Fruit fly (Drosophila melanogaster) whole organism, embryonic: ENCODE data around the gene JIL-1.

Experiments used
- ATbp ChIP-seq: fragments of 200-800 bp; sonication (Bioruptor generic); optimal IDR thresholded peaks from 2 replicates; lab custom pipeline; 2017; ENCODE audit warnings: missing biosample characterization, mild to moderate bottlenecking, missing genetic modification characterization, missing genetic modification reagents
- Antp ChIP-seq: fragments of 200-800 bp; sonication (Bioruptor generic); optimal IDR thresholded peaks from 3 replicates; lab custom pipeline; 2016; ENCODE audit warnings: missing biosample characterization, missing genetic modification characterization
- Bteb2 ChIP-seq: fragments of 200-800 bp; sonication (Bioruptor generic); optimal IDR thresholded peaks from 2 replicates; lab custom pipeline; 2016; ENCODE audit warnings: missing biosample characterization, missing genetic modification characterization
- C15 ChIP-seq: fragments of 200-800 bp; sonication (Bioruptor generic); IDR thresholded peaks from 3 replicates; pipeline ENCODE4 v1.3.6; 2022; ENCODE audit warnings: missing biosample characterization, missing genetic modification characterization
- CG10147 ChIP-seq: fragments of 200-800 bp; sonication (Bioruptor generic); optimal IDR thresholded peaks from 2 replicates; lab custom pipeline; 2019; ENCODE audit warnings: missing biosample characterization, mild to moderate bottlenecking, missing genetic modification characterization, moderate library complexity
- CG10209 ChIP-seq: fragments of 200-800 bp; sonication (Bioruptor generic); optimal IDR thresholded peaks from 3 replicates; lab custom pipeline; 2017; ENCODE audit warnings: missing biosample characterization, mild to moderate bottlenecking, missing genetic modification characterization, missing genetic modification reagents
- CG10979 ChIP-seq: fragments of 200-800 bp; sonication (Bioruptor generic); optimal IDR thresholded peaks from 2 replicates; lab custom pipeline; 2018; ENCODE audit warnings: missing biosample characterization, mild to moderate bottlenecking, missing genetic modification characterization, moderate library complexity
- CG1233 ChIP-seq: fragments of 200-800 bp; sonication (Bioruptor generic); optimal IDR thresholded peaks from 4 replicates; lab custom pipeline; 2018; ENCODE audit warnings: missing biosample characterization, mild to moderate bottlenecking, missing genetic modification characterization
- CG12391 ChIP-seq: fragments of 200-800 bp; sonication (Bioruptor generic); optimal IDR thresholded peaks from 3 replicates; lab custom pipeline; 2018; ENCODE audit warnings: missing biosample characterization, mild to moderate bottlenecking, missing genetic modification characterization, moderate library complexity
- CG15269 ChIP-seq: fragments of 200-800 bp; sonication (Bioruptor generic); optimal IDR thresholded peaks from 2 replicates; lab custom pipeline; 2018; ENCODE audit warnings: missing biosample characterization, mild to moderate bottlenecking, missing genetic modification characterization, moderate library complexity
- CG15601 ChIP-seq: fragments of 200-800 bp; sonication (Bioruptor generic); optimal IDR thresholded peaks from 3 replicates; lab custom pipeline; 2019; ENCODE audit warnings: missing biosample characterization, mild to moderate bottlenecking, missing genetic modification characterization, moderate library complexity
- CG16813 ChIP-seq: fragments of 200-800 bp; sonication (Bioruptor generic); IDR thresholded peaks from 3 replicates; pipeline ENCODE4 v1.3.6; 2022; ENCODE audit warnings: missing biosample characterization, missing genetic modification characterization; ENCODE audit not compliant: partially characterized antibody
- CG17186 ChIP-seq: fragments of 200-800 bp; sonication (Bioruptor generic); optimal IDR thresholded peaks from 3 replicates; lab custom pipeline; 2017; ENCODE audit warnings: missing biosample characterization, missing genetic modification reagents, missing genetic modification characterization
- CG18011 ChIP-seq: fragments of 200-800 bp; sonication (Bioruptor generic); optimal IDR thresholded peaks from 2 replicates; lab custom pipeline; 2017; ENCODE audit warnings: missing biosample characterization, missing genetic modification characterization, mild to moderate bottlenecking, moderate library complexity, missing genotype
- CG31224 ChIP-seq: fragments of 200-800 bp; sonication (Bioruptor generic); IDR thresholded peaks from 2 replicates; pipeline ENCODE4 v1.3.6; 2022; ENCODE audit warnings: missing biosample characterization, missing genetic modification characterization
- CG31388 ChIP-seq: fragments of 200-800 bp; sonication (Bioruptor generic); optimal IDR thresholded peaks from 2 replicates; lab custom pipeline; 2016; ENCODE audit warnings: missing biosample characterization, missing genetic modification characterization
- CG3281 ChIP-seq: fragments of 200-800 bp; sonication (Bioruptor generic); optimal IDR thresholded peaks from 3 replicates; lab custom pipeline; 2017; ENCODE audit warnings: missing biosample characterization, mild to moderate bottlenecking, missing genetic modification characterization
- CG4707 ChIP-seq: fragments of 200-800 bp; sonication (Bioruptor generic); optimal IDR thresholded peaks from 2 replicates; lab custom pipeline; 2018; ENCODE audit warnings: missing biosample characterization, mild to moderate bottlenecking, missing genetic modification characterization, moderate library complexity
- CG4854 ChIP-seq: fragments of 200-800 bp; sonication (Bioruptor generic); optimal IDR thresholded peaks from 2 replicates; lab custom pipeline; 2016; ENCODE audit warnings: missing biosample characterization, missing genetic modification characterization, inconsistent platforms
- CG5953 ChIP-seq: fragments of 200-800 bp; sonication (Bioruptor generic); IDR thresholded peaks from 2 replicates; pipeline ENCODE4 v1.3.6; 2022; ENCODE audit warnings: missing biosample characterization, missing genetic modification characterization
- CG7786 ChIP-seq: fragments of 200-800 bp; sonication (Bioruptor generic); optimal IDR thresholded peaks from 2 replicates; lab custom pipeline; 2016; ENCODE audit warnings: missing biosample characterization, missing genetic modification characterization
- CG7928 ChIP-seq: fragments of 200-800 bp; sonication (Bioruptor generic); optimal IDR thresholded peaks from 2 replicates; lab custom pipeline; 2017; ENCODE audit warnings: missing biosample characterization, mild to moderate bottlenecking, missing genetic modification characterization
- CG8478 ChIP-seq: fragments of >200 bp; optimal IDR thresholded peaks from 2 replicates; lab custom pipeline; 2018
- CG9797 ChIP-seq: fragments of 200-800 bp; sonication (Bioruptor generic); optimal IDR thresholded peaks from 3 replicates; lab custom pipeline; 2018; ENCODE audit warnings: missing biosample characterization, mild to moderate bottlenecking, missing genetic modification characterization
- Camta ChIP-seq: fragments of 200-800 bp; sonication (Bioruptor generic); optimal IDR thresholded peaks from 2 replicates; lab custom pipeline; 2016; ENCODE audit warnings: missing biosample characterization, missing genetic modification characterization
- Dp ChIP-seq: fragments of 200-800 bp; sonication (Bioruptor generic); optimal IDR thresholded peaks from 2 replicates; lab custom pipeline; 2018; ENCODE audit warnings: missing biosample characterization, mild to moderate bottlenecking, missing genetic modification characterization, moderate library complexity
- Elba2 ChIP-seq: fragments of 200-800 bp; sonication (Bioruptor generic); optimal IDR thresholded peaks from 3 replicates; lab custom pipeline; 2016; ENCODE audit warnings: missing biosample characterization, missing genetic modification characterization
- Lhr ChIP-seq: fragments of 200-800 bp; sonication (Bioruptor generic); optimal IDR thresholded peaks from 3 replicates; lab custom pipeline; 2017; ENCODE audit warnings: mild to moderate bottlenecking, missing biosample characterization, missing genetic modification reagents, missing genetic modification characterization
- Mes4 ChIP-seq: fragments of 200-800 bp; sonication (Bioruptor generic); optimal IDR thresholded peaks from 2 replicates; lab custom pipeline; 2016; ENCODE audit warnings: missing biosample characterization, missing genetic modification characterization
- Nf-YB ChIP-seq: fragments of 200-800 bp; sonication (Bioruptor generic); optimal IDR thresholded peaks from 3 replicates; lab custom pipeline; 2019; ENCODE audit warnings: missing biosample characterization, mild to moderate bottlenecking, missing genetic modification characterization, moderate library complexity
- NfI ChIP-seq: fragments of 200-800 bp; sonication (Bioruptor generic); optimal IDR thresholded peaks from 3 replicates; lab custom pipeline; 2018; ENCODE audit warnings: missing biosample characterization, mild to moderate bottlenecking, missing genetic modification characterization, moderate library complexity
- PHDP ChIP-seq: fragments of 200-800 bp; sonication (Bioruptor generic); optimal IDR thresholded peaks from 3 replicates; lab custom pipeline; 2018; ENCODE audit warnings: missing biosample characterization, mild to moderate bottlenecking, missing genetic modification characterization, moderate library complexity
- Poxn ChIP-seq: fragments of 200-800 bp; sonication (Bioruptor generic); IDR thresholded peaks from 2 replicates; pipeline ENCODE4 v1.3.6; 2022; ENCODE audit warnings: missing biosample characterization, missing genetic modification characterization
- Ravus ChIP-seq: fragments of 200-800 bp; sonication (Bioruptor generic); IDR thresholded peaks from 2 replicates; pipeline ENCODE4 v1.3.6; 2022; ENCODE audit warnings: missing biosample characterization, missing genetic modification characterization
- Sry-β ChIP-seq: fragments of 200-800 bp; sonication (Bioruptor generic); optimal IDR thresholded peaks from 2 replicates; lab custom pipeline; 2018; ENCODE audit warnings: missing biosample characterization, mild to moderate bottlenecking, missing genetic modification characterization, moderate library complexity
- Sry-δ ChIP-seq: fragments of 200-800 bp; sonication (Bioruptor generic); optimal IDR thresholded peaks from 2 replicates; lab custom pipeline; 2016; ENCODE audit warnings: missing biosample characterization, missing genetic modification characterization
- Ssrp ChIP-seq: fragments of 200-800 bp; sonication (Bioruptor generic); optimal IDR thresholded peaks from 2 replicates; lab custom pipeline; 2018; ENCODE audit warnings: missing biosample characterization, mild to moderate bottlenecking, missing genetic modification characterization, moderate library complexity
- Trl ChIP-seq, 3 experiments: fragments of >200 bp in 2 of 3; fragments of 200-800 bp in 1 of 3; sonication (Bioruptor generic) in 1 of 3; optimal IDR thresholded peaks; 2 replicates in 1 of 3; 3 replicates in 2 of 3; lab custom pipeline; 2016 to 2017; ENCODE audit warnings: missing biosample characterization in 1 of 3, missing genetic modification characterization in 1 of 3
- ato ChIP-seq: fragments of 200-800 bp; sonication (Bioruptor generic); IDR thresholded peaks from 2 replicates; pipeline ENCODE4 v1.3.6; 2022; ENCODE audit warnings: missing biosample characterization, missing genetic modification characterization; ENCODE audit not compliant: partially characterized antibody
- bcd ChIP-seq: fragments of 200-800 bp; sonication (Bioruptor generic); optimal IDR thresholded peaks from 2 replicates; lab custom pipeline; 2017; ENCODE audit warnings: missing biosample characterization, mild to moderate bottlenecking, missing genetic modification characterization
- dimm ChIP-seq: fragments of 200-800 bp; sonication (Bioruptor generic); IDR thresholded peaks from 2 replicates; pipeline ENCODE4 v1.3.6; 2022; ENCODE audit warnings: missing biosample characterization, missing genetic modification characterization
- en ChIP-seq: fragments of 200-800 bp; sonication (Bioruptor generic); optimal IDR thresholded peaks from 2 replicates; lab custom pipeline; 2016; ENCODE audit warnings: missing biosample characterization, missing genetic modification characterization
- ham ChIP-seq: fragments of 200-800 bp; sonication (Bioruptor generic); IDR thresholded peaks from 2 replicates; pipeline ENCODE4 v1.3.6; 2022; ENCODE audit warnings: missing biosample characterization, missing genetic modification characterization
- ind ChIP-seq: fragments of 200-800 bp; sonication (Bioruptor generic); optimal IDR thresholded peaks from 3 replicates; lab custom pipeline; 2016; ENCODE audit warnings: missing biosample characterization, missing genetic modification characterization
- lbe ChIP-seq: fragments of 200-800 bp; sonication (Bioruptor generic); optimal IDR thresholded peaks from 2 replicates; lab custom pipeline; 2016; ENCODE audit warnings: missing biosample characterization, mild to moderate bottlenecking, missing genetic modification characterization
- maf-S ChIP-seq: fragments of 200-800 bp; sonication (Bioruptor generic); optimal IDR thresholded peaks from 2 replicates; lab custom pipeline; 2016; ENCODE audit warnings: missing biosample characterization, missing genetic modification characterization
- nerfin-1 ChIP-seq: fragments of 200-800 bp; sonication (Bioruptor generic); optimal IDR thresholded peaks from 3 replicates; lab custom pipeline; 2019; ENCODE audit warnings: missing biosample characterization, mild to moderate bottlenecking, missing genetic modification characterization, moderate library complexity
- nmo ChIP-seq: fragments of 200-800 bp; sonication (Bioruptor generic); optimal IDR thresholded peaks from 2 replicates; lab custom pipeline; 2018; ENCODE audit warnings: missing biosample characterization, mild to moderate bottlenecking, missing genetic modification characterization, moderate library complexity
- wdn ChIP-seq: fragments of 200-800 bp; sonication (Bioruptor generic); IDR thresholded peaks from 2 replicates; pipeline ENCODE4 v1.3.6; 2022; ENCODE audit warnings: missing biosample characterization, missing genetic modification characterization
- zf30C ChIP-seq: fragments of 200-800 bp; sonication (Bioruptor generic); optimal IDR thresholded peaks from 3 replicates; lab custom pipeline; 2018; ENCODE audit warnings: missing biosample characterization, mild to moderate bottlenecking, missing genetic modification characterization
- zfh2 ChIP-seq: fragments of 200-800 bp; sonication (Bioruptor generic); optimal IDR thresholded peaks from 2 replicates; lab custom pipeline; 2016; ENCODE audit warnings: missing biosample characterization, missing genetic modification characterization

JIL-1 gene

DNA sequence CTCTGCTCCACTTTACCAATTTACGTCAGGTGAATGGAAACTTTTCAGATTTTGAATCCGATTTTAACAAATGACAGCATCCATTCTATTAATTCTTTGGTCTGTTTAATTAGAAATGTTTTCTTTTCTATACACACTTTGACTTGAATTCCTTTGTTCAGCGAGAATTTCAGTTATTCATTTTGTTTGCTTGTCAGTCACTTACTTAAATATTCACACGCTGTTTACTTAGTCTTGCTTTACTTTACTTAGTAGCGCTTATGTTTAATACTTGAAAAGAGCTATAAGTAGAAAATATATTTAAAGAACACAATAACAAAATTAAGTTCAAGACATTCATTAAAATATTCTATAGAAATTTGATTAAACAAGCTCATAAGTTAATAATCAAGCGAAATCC, 14.4 kb upstream of the JIL-1 start, which contains the start of gene CG32073 (continued):
- no peak for TF ChIP-seq ham (GFP tag; lab: Robert Waterston, UW)
- no peak for TF ChIP-seq dimm (GFP tag; lab: Robert Waterston, UW)
- no peak for TF ChIP-seq CG1233
- no peak for TF ChIP-seq CG9797 (GFP tag; lab: Kevin White, UChicago)
- TF ChIP-seq bcd (GFP tag; lab: Kevin White, UChicago): no peak
- no peak for TF ChIP-seq wdn (GFP tag; lab: Robert Waterston, UW)
- TF ChIP-seq CG12391 (tag; lab: Kevin White, UChicago): no peak
- no peak for TF ChIP-seq ind
- TF ChIP-seq en (GFP tag; lab: Kevin White, UChicago): no peak
- TF ChIP-seq Ravus (GFP tag; lab: Robert Waterston, UW): no peak
- no peak for TF ChIP-seq CG15269
- no peak for TF ChIP-seq maf-S
- TF ChIP-seq CG10979: peak; percentile 33
- TF ChIP-seq CG7786 (GFP tag; lab: Kevin White, UChicago): no peak
- TF ChIP-seq Poxn (GFP tag; lab: Robert Waterston, UW): no peak
- TF ChIP-seq CG4854 (GFP tag; lab: Kevin White, UChicago): peak; percentile 28
- no peak for TF ChIP-seq Mes4
- TF ChIP-seq CG4707 (GFP tag; lab: Kevin White, UChicago): no peak
- no peak for TF ChIP-seq CG18011 (GFP tag; lab: Kevin White, UChicago)
- peak; percentile 22; the same call in 1 of the 3 replicates for TF ChIP-seq C15
- TF ChIP-seq Elba2 (GFP tag; lab: Kevin White, UChicago): no peak
- no peak for TF ChIP-seq CG17186 (GFP tag; lab: Kevin White, UChicago)
- no peak for TF ChIP-seq nmo (GFP tag; lab: Kevin White, UChicago)
- no peak for TF ChIP-seq CG10147 (GFP tag; lab: Kevin White, UChicago)
- TF ChIP-seq CG8478 (lab: Kevin White, UChicago): no peak
- TF ChIP-seq CG16813 (GFP tag; lab: Robert Waterston, UW): no peak
- no peak for TF ChIP-seq ato (GFP tag; lab: Robert Waterston, UW)
- TF ChIP-seq Antp (GFP tag; lab: Kevin White, UChicago): no peak
- no peak for TF ChIP-seq Ssrp (tag; lab: Kevin White, UChicago)
- TF ChIP-seq zf30C (GFP tag; lab: Kevin White, UChicago): no peak
- no peak for TF ChIP-seq Dp
- TF ChIP-seq PHDP (tag; lab: Kevin White, UChicago): no peak
- no peak for TF ChIP-seq CG15601 (tag; lab: Kevin White, UChicago)
- TF ChIP-seq CG31388 (GFP tag; lab: Kevin White, UChicago): no peak
- TF ChIP-seq NfI: no peak
- TF ChIP-seq CG31224: no peak
- TF ChIP-seq Trl (optimal IDR thresholded peaks at IDR 0.05; lab: Kevin White, UChicago): no peak
- peak; percentile 36 for TF ChIP-seq Trl (GFP tag; optimal IDR thresholded peaks at IDR 0.05; lab: Kevin White, UChicago)
- TF ChIP-seq Bteb2 (GFP tag; lab: Kevin White, UChicago): no peak
- TF ChIP-seq Camta: no peak
- TF ChIP-seq Nf-YB (GFP tag; lab: Kevin White, UChicago): no peak
- peak; percentile 51 for TF ChIP-seq ATbp (GFP tag; lab: Kevin White, UChicago)
- TF ChIP-seq Sry-δ: peak; percentile 29
- no peak for TF ChIP-seq CG7928
- no peak for TF ChIP-seq CG10209 (GFP tag; lab: Kevin White, UChicago)
- no peak for TF ChIP-seq Lhr (GFP tag; lab: Kevin White, UChicago)
- no peak for TF ChIP-seq nerfin-1 (tag; lab: Kevin White, UChicago)
- no peak for TF ChIP-seq lbe (GFP tag; lab: Kevin White, UChicago)
- no peak for TF ChIP-seq zfh2
- peak; percentile 16 for TF ChIP-seq Sry-β (GFP tag; lab: Kevin White, UChicago)
- TF ChIP-seq CG3281 (GFP tag; lab: Kevin White, UChicago): peak; percentile 2
- TF ChIP-seq CG5953 (GFP tag; lab: Robert Waterston, UW): no peak
